Worm (Caenorhabditis elegans): ENCODE results near the gene prdx-3.

The prdx-3 gene

DNA sequence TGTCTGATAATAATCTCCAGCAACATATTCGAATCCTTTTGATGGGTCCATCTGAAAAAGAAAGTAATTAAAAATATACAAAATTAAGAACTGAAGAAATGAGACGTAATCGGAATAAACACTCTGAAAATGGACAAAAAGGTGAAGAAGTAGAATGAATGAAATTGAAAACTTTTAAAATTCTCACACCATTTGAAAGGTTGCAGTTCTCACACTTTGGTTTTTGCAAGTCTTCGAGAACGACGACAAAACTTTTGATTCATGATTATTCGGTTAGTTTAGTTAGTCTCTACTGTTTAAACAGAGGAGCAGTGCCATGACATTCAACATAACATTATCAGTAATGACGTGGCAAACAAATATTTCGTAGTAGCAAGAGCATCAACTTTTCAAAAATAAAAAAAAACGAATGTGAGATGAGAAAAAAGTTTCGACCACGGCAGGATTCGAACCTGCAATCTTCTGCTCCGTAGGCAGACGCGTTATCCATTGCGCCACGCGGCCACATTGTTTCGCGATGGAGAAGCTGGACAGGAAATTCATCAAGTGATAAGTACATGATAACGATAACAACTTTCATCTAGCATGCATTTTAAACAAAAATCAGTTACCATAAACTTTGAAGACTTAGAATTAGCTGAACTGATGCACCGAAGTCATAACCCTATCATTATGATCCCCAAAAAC lies 42.8 kb downstream of the prdx-3 start, which contains the start of gene ceh-43:
Gene ceh-43 (minus strand): TSS at position 51 of the 687 bp plus-strand sequence.
- TF ChIP-seq scrt-1 (GFP tag; IDR thresholded peaks at IDR 0.05) (no peak), hmbx-1 (tag; optimal IDR thresholded peaks at IDR 0.05) (no peak), hmg-4 (GFP tag; optimal IDR thresholded peaks at IDR 0.05) (no peak), F13C5.2 (tag; optimal IDR thresholded peaks at IDR 0.05) (no peak), B0310.2 (tag; optimal IDR thresholded peaks at IDR 0.05) (no peak), ceh-36 (tag; optimal IDR thresholded peaks at IDR 0.05) (no peak), aly-1 (tag; optimal IDR thresholded peaks at IDR 0.05) (no peak), tbx-11 (GFP tag; IDR thresholded peaks at IDR 0.05) (no peak), tra-4 (tag; optimal IDR thresholded peaks at IDR 0.05) (no peak), tbx-37 (GFP tag; conservative IDR thresholded peaks at IDR 0.05) (no peak), sea-1 (GFP tag; conservative IDR thresholded peaks at IDR 0.05) (no peak), ets-7 (tag; optimal IDR thresholded peaks at IDR 0.05) (no peak), pes-1 (GFP tag; IDR thresholded peaks at IDR 0.05) (no peak), ceh-13 (GFP tag; optimal IDR thresholded peaks at IDR 0.05) (no peak), hnd-1 (tag; optimal IDR thresholded peaks at IDR 0.05) (no peak), flt-1 (GFP tag; IDR thresholded peaks at IDR 0.05) (no peak), ama-1 (optimal IDR thresholded peaks at IDR 0.05) (no peak)

DNA sequence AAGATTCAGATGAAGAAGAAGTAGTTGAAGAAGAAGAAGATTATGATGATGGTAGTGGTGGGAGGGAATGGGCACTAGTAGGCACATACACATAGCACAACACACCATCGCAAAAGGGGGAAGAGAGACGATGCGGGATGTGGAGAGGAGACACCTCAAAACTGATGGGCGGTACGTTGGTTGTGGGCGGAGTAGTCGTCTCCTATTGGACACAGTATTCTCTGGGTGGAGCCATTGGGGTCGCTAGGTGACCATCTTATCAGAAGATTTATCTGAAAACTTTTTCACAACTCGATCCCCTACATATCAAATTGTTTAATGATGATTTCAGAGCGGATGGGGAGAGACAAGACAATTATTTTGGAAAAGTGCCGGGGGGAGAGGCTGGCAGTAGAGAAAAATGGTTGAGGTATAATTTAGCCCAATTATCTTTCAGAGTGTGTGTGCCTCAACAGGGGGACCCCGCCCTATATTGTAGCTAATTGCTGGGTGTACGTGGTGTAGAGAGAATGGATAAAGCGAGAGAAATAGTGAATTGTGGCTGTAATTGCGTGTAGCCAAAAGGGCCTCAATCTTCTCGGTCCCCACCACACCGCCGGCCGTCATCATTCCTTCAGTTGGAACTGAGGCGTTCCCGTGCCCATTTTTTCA lies 43.7 kb downstream of the prdx-3 start:
- TF ChIP-seq hmg-4 (GFP tag; optimal IDR thresholded peaks at IDR 0.05) (peak; percentile 27), ceh-13 (GFP tag; optimal IDR thresholded peaks at IDR 0.05) (no peak), scrt-1 (GFP tag; IDR thresholded peaks at IDR 0.05) (no peak), ets-7 (tag; optimal IDR thresholded peaks at IDR 0.05) (no peak), ceh-36 (tag; optimal IDR thresholded peaks at IDR 0.05) (no peak), aly-1 (tag; optimal IDR thresholded peaks at IDR 0.05) (no peak), sea-1 (GFP tag; conservative IDR thresholded peaks at IDR 0.05) (no peak), pes-1 (GFP tag; IDR thresholded peaks at IDR 0.05) (no peak), hnd-1 (tag; optimal IDR thresholded peaks at IDR 0.05) (no peak), F13C5.2 (tag; optimal IDR thresholded peaks at IDR 0.05) (peak; percentile 15), hmbx-1 (tag; optimal IDR thresholded peaks at IDR 0.05) (no peak), tbx-11 (GFP tag; IDR thresholded peaks at IDR 0.05) (no peak), tra-4 (tag; optimal IDR thresholded peaks at IDR 0.05) (no peak), B0310.2 (tag; optimal IDR thresholded peaks at IDR 0.05) (no peak)

DNA sequence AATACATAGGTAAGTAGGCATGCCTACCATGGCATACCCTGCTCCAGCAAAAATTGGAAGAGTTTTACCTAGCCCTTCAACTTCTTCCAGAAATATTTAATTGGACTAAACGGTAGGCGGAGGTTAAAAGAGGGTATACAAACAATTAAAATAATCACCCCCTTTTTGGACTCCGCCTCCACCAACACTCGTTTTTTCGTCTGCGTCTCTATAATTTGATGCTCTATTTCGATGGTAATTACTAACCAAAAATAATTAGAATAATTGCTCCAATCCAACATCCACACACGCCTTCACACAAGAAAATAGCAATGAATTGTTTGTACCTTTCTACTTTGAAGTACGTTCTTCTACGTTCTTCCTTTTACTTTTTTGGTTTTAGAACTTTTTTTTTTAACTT lies 45.5 kb downstream of the prdx-3 start:
- TF ChIP-seq tbx-11 (GFP tag; IDR thresholded peaks at IDR 0.05) (no peak), tbx-37 (GFP tag; conservative IDR thresholded peaks at IDR 0.05) (no peak), pes-1 (GFP tag; IDR thresholded peaks at IDR 0.05) (no peak), F13C5.2 (tag; optimal IDR thresholded peaks at IDR 0.05) (no peak), ama-1 (optimal IDR thresholded peaks at IDR 0.05) (no peak), flt-1 (GFP tag; IDR thresholded peaks at IDR 0.05) (no peak), scrt-1 (GFP tag; IDR thresholded peaks at IDR 0.05) (no peak), ets-7 (tag; optimal IDR thresholded peaks at IDR 0.05) (no peak)

DNA sequence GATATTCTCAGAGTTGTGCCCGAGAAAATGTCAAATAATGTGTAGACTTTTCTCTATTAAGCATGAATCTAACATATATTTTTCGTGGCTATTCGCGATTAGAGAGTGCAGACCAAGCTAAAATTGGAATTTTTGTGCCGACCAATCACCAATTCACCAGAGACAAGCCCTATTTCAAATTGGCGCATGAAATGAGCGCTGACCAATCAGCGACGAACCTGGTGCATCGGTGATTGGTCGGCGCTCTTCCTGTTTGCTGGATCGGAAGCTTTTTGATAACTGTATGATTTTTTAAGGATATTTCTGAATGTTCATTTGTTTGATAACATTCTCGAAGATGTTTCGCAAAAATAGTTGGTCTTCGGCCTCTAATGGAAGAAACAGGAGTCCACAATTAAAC lies 46.1 kb downstream of the prdx-3 start:
- no peak for TF ChIP-seq tbx-11 (GFP tag; IDR thresholded peaks at IDR 0.05)
- TF ChIP-seq ets-7 (tag; optimal IDR thresholded peaks at IDR 0.05), result no peak
- TF ChIP-seq sea-1 (GFP tag; conservative IDR thresholded peaks at IDR 0.05), result no peak
- no peak for TF ChIP-seq ama-1 (optimal IDR thresholded peaks at IDR 0.05)
- TF ChIP-seq aly-1 (tag; optimal IDR thresholded peaks at IDR 0.05), result no peak
- TF ChIP-seq ceh-36 (tag; optimal IDR thresholded peaks at IDR 0.05), result no peak

DNA sequence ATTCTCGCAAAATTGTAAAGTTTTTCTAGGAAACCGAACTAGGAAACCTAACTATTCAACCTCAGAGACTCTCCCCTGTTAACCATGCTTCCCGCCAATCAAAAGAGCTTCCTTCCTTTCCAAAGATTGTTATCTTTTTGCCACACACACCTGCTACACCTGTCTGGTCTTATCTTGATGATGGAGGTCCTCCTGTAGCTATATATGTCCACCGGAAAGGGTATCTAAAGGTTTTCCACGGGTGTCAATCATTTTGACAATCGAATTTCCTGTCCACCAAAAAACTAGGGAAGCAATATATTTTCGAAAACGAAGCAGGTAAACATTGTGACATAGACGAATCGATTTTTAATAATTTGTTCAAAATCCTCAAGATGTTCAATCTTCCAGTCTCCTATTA lies 46.5 kb downstream of the prdx-3 start:
- TF ChIP-seq ets-7 (tag; optimal IDR thresholded peaks at IDR 0.05) (peak; percentile 30), flt-1 (GFP tag; IDR thresholded peaks at IDR 0.05) (no peak), hnd-1 (tag; optimal IDR thresholded peaks at IDR 0.05) (no peak), F13C5.2 (tag; optimal IDR thresholded peaks at IDR 0.05) (no peak), ceh-36 (tag; optimal IDR thresholded peaks at IDR 0.05) (no peak)

DNA sequence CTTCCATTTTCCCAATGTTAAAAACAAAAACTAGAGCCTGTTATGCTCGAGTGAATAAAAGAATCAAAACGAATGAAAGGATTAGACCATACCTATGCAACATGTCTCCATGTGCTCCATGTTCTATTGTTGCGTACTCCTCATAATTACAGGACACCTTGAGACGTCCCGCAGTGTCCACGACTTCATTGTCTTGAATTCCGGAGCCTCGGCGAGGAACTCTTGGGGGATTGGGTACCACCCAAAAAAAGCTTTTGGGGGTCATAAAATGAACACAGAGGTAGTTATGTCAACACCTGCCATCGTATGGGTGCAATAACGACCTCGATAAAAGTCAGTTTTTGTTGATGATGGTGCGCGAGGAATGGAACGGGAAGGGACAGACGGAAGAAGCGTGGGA lies 47.7 kb downstream of the prdx-3 start:
- TF ChIP-seq tbx-11 (GFP tag; IDR thresholded peaks at IDR 0.05) (no peak), ceh-36 (tag; optimal IDR thresholded peaks at IDR 0.05) (no peak), aly-1 (tag; optimal IDR thresholded peaks at IDR 0.05) (peak; percentile 14)

DNA sequence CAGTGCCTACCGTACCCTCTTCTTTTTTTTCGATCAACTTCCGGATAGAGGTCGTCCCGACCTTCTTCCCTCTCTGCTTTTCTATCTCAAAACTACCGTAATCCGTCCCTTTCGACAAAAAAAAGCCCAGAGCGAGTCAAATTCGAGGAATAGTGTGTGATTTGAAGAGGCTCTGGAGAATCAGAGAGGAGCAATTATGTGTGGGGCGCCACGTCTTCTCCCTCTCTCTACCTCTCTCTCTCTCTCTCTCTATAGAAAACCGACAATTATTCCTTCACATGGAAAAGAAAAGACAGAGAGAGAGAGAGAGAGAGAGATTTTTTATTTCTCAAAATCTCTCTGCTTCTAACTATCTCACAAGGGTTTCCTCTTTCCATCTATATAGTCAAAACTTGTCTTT lies 49.3 kb downstream of the prdx-3 start:
- no peak for TF ChIP-seq B0310.2 (tag; optimal IDR thresholded peaks at IDR 0.05)
- TF ChIP-seq hnd-1 (tag; optimal IDR thresholded peaks at IDR 0.05), result no peak
- TF ChIP-seq sea-1 (GFP tag; conservative IDR thresholded peaks at IDR 0.05), result no peak
- TF ChIP-seq hmg-4 (GFP tag; optimal IDR thresholded peaks at IDR 0.05), result no peak
- no peak for TF ChIP-seq tra-4 (tag; optimal IDR thresholded peaks at IDR 0.05)
- no peak for TF ChIP-seq pes-1 (GFP tag; IDR thresholded peaks at IDR 0.05)
- no peak for TF ChIP-seq ceh-36 (tag; optimal IDR thresholded peaks at IDR 0.05)
- no peak for TF ChIP-seq tbx-11 (GFP tag; IDR thresholded peaks at IDR 0.05)
- no peak for TF ChIP-seq hmbx-1 (tag; optimal IDR thresholded peaks at IDR 0.05)
- TF ChIP-seq tbx-37 (GFP tag; conservative IDR thresholded peaks at IDR 0.05), result no peak
- TF ChIP-seq ceh-13 (GFP tag; optimal IDR thresholded peaks at IDR 0.05), result no peak
- no peak for TF ChIP-seq flt-1 (GFP tag; IDR thresholded peaks at IDR 0.05)
- no peak for TF ChIP-seq F13C5.2 (tag; optimal IDR thresholded peaks at IDR 0.05)
- no peak for TF ChIP-seq ets-7 (tag; optimal IDR thresholded peaks at IDR 0.05)
- TF ChIP-seq aly-1 (tag; optimal IDR thresholded peaks at IDR 0.05), result no peak
- no peak for TF ChIP-seq ama-1 (optimal IDR thresholded peaks at IDR 0.05)
- TF ChIP-seq scrt-1 (GFP tag; IDR thresholded peaks at IDR 0.05), result no peak

Data from whole organism, early embryonic.